Fruit fly (Drosophila melanogaster): Measurements from ENCODE around the gene CG15385.

dm6 chr2L:2249578-2249977, 37.2 kb upstream of the CG15385 start:
- TF ChIP-seq insv (optimal IDR thresholded peaks at IDR 0.05) (no peak), Sin3A (optimal IDR thresholded peaks at IDR 0.05) (no peak), ttk (optimal IDR thresholded peaks at IDR 0.05) (no peak), h (optimal IDR thresholded peaks at IDR 0.05) (no peak)

Data from Kc167 (cell line).